Fruit fly (Drosophila melanogaster) whole organism, embryonic: ENCODE measurements around the gene Fas2.

ENCODE experiments used
- CG15011 ChIP-seq: fragments of 200-800 bp; sonication (Bioruptor generic); optimal IDR thresholded peaks from 3 replicates; lab custom pipeline; 2018; ENCODE audit warnings: missing biosample characterization, mild to moderate bottlenecking, missing genetic modification characterization
- CG4424 ChIP-seq: fragments of 200-800 bp; sonication (Bioruptor generic); optimal IDR thresholded peaks from 3 replicates; lab custom pipeline; 2016; ENCODE audit warnings: missing biosample characterization, missing genetic modification characterization
- Dbx ChIP-seq: fragments of 200-800 bp; sonication (Bioruptor generic); IDR thresholded peaks from 3 replicates; pipeline ENCODE4 v1.3.6; 2022; ENCODE audit warnings: missing biosample characterization, missing genetic modification characterization
- Gsc ChIP-seq: fragments of 200-800 bp; sonication (Bioruptor generic); IDR thresholded peaks from 2 replicates; pipeline ENCODE4 v1.3.6; 2022; ENCODE audit warnings: missing biosample characterization, missing genetic modification characterization
- Gug ChIP-seq: fragments of 200-800 bp; sonication (Bioruptor generic); IDR thresholded peaks from 4 replicates; pipeline ENCODE4 v1.3.6; 2022; ENCODE audit warnings: missing biosample characterization, missing genetic modification characterization
- HLHmδ ChIP-seq: fragments of 200-800 bp; sonication (Bioruptor generic); optimal IDR thresholded peaks from 2 replicates; lab custom pipeline; 2018; ENCODE audit warnings: missing biosample characterization, mild to moderate bottlenecking, missing genetic modification characterization, moderate library complexity
- Meics ChIP-seq: fragments of 200-800 bp; sonication (Bioruptor generic); optimal IDR thresholded peaks from 2 replicates; lab custom pipeline; 2017; ENCODE audit warnings: missing biosample characterization, mild to moderate bottlenecking, missing genetic modification characterization
- ken ChIP-seq: fragments of 200-800 bp; sonication (Bioruptor generic); IDR thresholded peaks from 3 replicates; pipeline ENCODE4 v1.3.6; 2022; ENCODE audit warnings: missing biosample characterization, missing genetic modification characterization
- lilli ChIP-seq: fragments of 200-800 bp; sonication (Bioruptor generic); optimal IDR thresholded peaks from 3 replicates; lab custom pipeline; 2016; ENCODE audit warnings: missing biosample characterization, missing genetic modification characterization
- p53 ChIP-seq: fragments of 200-800 bp; sonication (Bioruptor generic); optimal IDR thresholded peaks from 2 replicates; lab custom pipeline; 2016; ENCODE audit warnings: missing biosample characterization, missing genetic modification characterization

- TF ChIP-seq Dbx (GFP tag; lab: Robert Waterston, UW) = no peak
- no peak for TF ChIP-seq Meics
- TF ChIP-seq Gug = 0 out of 4 replicates have a peak, but pooled peaks have one; percentile 5
- TF ChIP-seq CG15011 (GFP tag; lab: Kevin White, UChicago) = no peak
- no peak for TF ChIP-seq Gsc (GFP tag; lab: Robert Waterston, UW)
- no peak for TF ChIP-seq ken
- no peak for TF ChIP-seq HLHmδ (GFP tag; lab: Kevin White, UChicago)
- peak; percentile 36 for TF ChIP-seq lilli (GFP tag; lab: Kevin White, UChicago)
- TF ChIP-seq p53 (GFP tag; lab: Kevin White, UChicago) = no peak
- peak; percentile 25 for TF ChIP-seq CG4424
These were observed 92.1 kb downstream of the Fas2 start, which contains the start of the genes dgt4 and Nsun2 for dm6 chrX:4113698-4114216.
